Worm (Caenorhabditis elegans): ENCODE results near the gene daao-1.

DNA sequence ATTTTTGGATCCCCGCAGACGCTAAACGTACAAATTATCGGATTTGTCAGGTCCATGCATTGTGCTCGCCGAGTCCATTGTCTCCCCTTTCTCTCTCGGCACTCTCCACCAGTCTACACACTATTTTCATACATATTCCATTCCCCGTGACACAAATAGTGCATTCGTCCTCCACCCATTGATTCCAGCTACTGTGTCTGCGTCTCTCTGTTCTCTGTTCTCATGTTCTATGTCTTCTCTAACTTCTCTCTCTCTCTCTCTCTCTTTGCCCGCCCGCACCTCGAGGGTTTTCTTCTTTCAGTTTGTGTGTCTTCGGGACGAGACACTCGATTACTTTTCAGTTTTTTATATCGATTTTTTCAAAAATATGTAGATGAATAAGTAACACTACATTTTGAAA, 14.4 kb upstream of the daao-1 start:
- TF ChIP-seq lin-13 (GFP tag; optimal IDR thresholded peaks at IDR 0.05) = peak; percentile 69
- no peak for TF ChIP-seq F49E8.2 (tag; optimal IDR thresholded peaks at IDR 0.05; ENCODE audit: borderline replicate concordance)
- TF ChIP-seq skn-1 (tag; optimal IDR thresholded peaks at IDR 0.05) = no peak
- TF ChIP-seq nhr-48 (tag; optimal IDR thresholded peaks at IDR 0.05) = peak; percentile 67
- TF ChIP-seq ztf-11 (tag; optimal IDR thresholded peaks at IDR 0.05) = no peak
- TF ChIP-seq hmg-1.1 (GFP tag; IDR thresholded peaks at IDR 0.05) = peak; percentile 87
- peak; percentile 68 for TF ChIP-seq nhr-11 (tag; optimal IDR thresholded peaks at IDR 0.05)
